Fruit fly (Drosophila melanogaster) whole organism, embryonic: ENCODE data around the gene CG13484.

Experiments used
- Aef1 ChIP-seq: fragments of 200-800 bp; sonication (Bioruptor generic); IDR thresholded peaks from 3 replicates; pipeline ENCODE4 v1.3.6; 2022; ENCODE audit warnings: missing biosample characterization, missing genetic modification characterization
- Atf-2 ChIP-seq: fragments of 200-800 bp; sonication (Bioruptor generic); optimal IDR thresholded peaks from 2 replicates; lab custom pipeline; 2016; ENCODE audit warnings: missing biosample characterization, missing genetic modification characterization
- CG10431 ChIP-seq: fragments of 200-800 bp; sonication (Bioruptor generic); optimal IDR thresholded peaks from 3 replicates; lab custom pipeline; 2018; ENCODE audit warnings: missing biosample characterization, mild to moderate bottlenecking, missing genetic modification characterization
- CG11723 ChIP-seq: fragments of 200-800 bp; sonication (Bioruptor generic); optimal IDR thresholded peaks from 2 replicates; lab custom pipeline; 2017; ENCODE audit warnings: missing biosample characterization, mild to moderate bottlenecking, missing genetic modification characterization
- CG13775 ChIP-seq: fragments of 200-800 bp; sonication (Bioruptor generic); optimal IDR thresholded peaks from 3 replicates; lab custom pipeline; 2017; ENCODE audit warnings: missing biosample characterization, mild to moderate bottlenecking, missing genetic modification characterization
- CG14441 ChIP-seq: fragments of 200-800 bp; sonication (Bioruptor generic); IDR thresholded peaks from 2 replicates; pipeline ENCODE4 v1.3.6; 2022; ENCODE audit warnings: missing biosample characterization, missing genetic modification characterization
- CG14667 ChIP-seq: fragments of 200-800 bp; sonication (Bioruptor generic); IDR thresholded peaks from 2 replicates; pipeline ENCODE4 v1.3.6; 2022; ENCODE audit warnings: missing biosample characterization, missing genetic modification characterization
- CG15514 ChIP-seq: fragments of 200-800 bp; sonication (Bioruptor generic); optimal IDR thresholded peaks from 3 replicates; lab custom pipeline; 2017; ENCODE audit warnings: missing biosample characterization, missing genetic modification characterization, mild to moderate bottlenecking, moderate library complexity, missing genetic modification reagents
- CG1602 ChIP-seq: fragments of 200-800 bp; sonication (Bioruptor generic); optimal IDR thresholded peaks from 3 replicates; lab custom pipeline; 2016; ENCODE audit warnings: missing biosample characterization, missing genetic modification characterization
- CG17802 ChIP-seq: fragments of 200-800 bp; sonication (Bioruptor generic); optimal IDR thresholded peaks from 2 replicates; lab custom pipeline; 2018; ENCODE audit warnings: missing biosample characterization, mild to moderate bottlenecking, missing genetic modification characterization, moderate library complexity
- CG17912 ChIP-seq: fragments of 200-800 bp; sonication (Bioruptor generic); optimal IDR thresholded peaks from 2 replicates; lab custom pipeline; 2018; ENCODE audit warnings: missing biosample characterization, mild to moderate bottlenecking, missing genetic modification characterization
- CG1832 ChIP-seq: fragments of 200-800 bp; sonication (Bioruptor generic); optimal IDR thresholded peaks from 2 replicates; lab custom pipeline; 2017; ENCODE audit warnings: missing biosample characterization, mild to moderate bottlenecking, missing genetic modification characterization, inconsistent platforms
- CG2202 ChIP-seq: fragments of 200-800 bp; sonication (Bioruptor generic); optimal IDR thresholded peaks from 2 replicates; lab custom pipeline; 2018; ENCODE audit warnings: missing biosample characterization, mild to moderate bottlenecking, missing genetic modification characterization
- CG32532 ChIP-seq: fragments of 200-800 bp; sonication (Bioruptor generic); IDR thresholded peaks from 2 replicates; pipeline ENCODE4 v1.3.6; 2022; ENCODE audit warnings: missing biosample characterization, missing genetic modification characterization
- CG3838 ChIP-seq: fragments of 200-800 bp; sonication (Bioruptor generic); optimal IDR thresholded peaks from 3 replicates; lab custom pipeline; 2016; ENCODE audit warnings: missing biosample characterization, missing genetic modification characterization
- CG5180 ChIP-seq: fragments of 200-800 bp; sonication (Bioruptor generic); optimal IDR thresholded peaks from 3 replicates; lab custom pipeline; 2017; ENCODE audit warnings: missing biosample characterization, missing genetic modification characterization, mild to moderate bottlenecking, moderate library complexity, missing genetic modification reagents
- CG6683 ChIP-seq: fragments of 200-800 bp; sonication (Bioruptor generic); optimal IDR thresholded peaks from 2 replicates; lab custom pipeline; 2017; ENCODE audit warnings: missing biosample characterization, mild to moderate bottlenecking, missing genetic modification characterization, missing genetic modification reagents
- CG6813 ChIP-seq: fragments of 200-800 bp; sonication (Bioruptor generic); optimal IDR thresholded peaks from 2 replicates; lab custom pipeline; 2017; ENCODE audit warnings: missing biosample characterization, missing genetic modification characterization, mild to moderate bottlenecking, moderate library complexity, missing genetic modification reagents
- CG6854 ChIP-seq: fragments of 200-800 bp; sonication (Bioruptor generic); optimal IDR thresholded peaks from 3 replicates; lab custom pipeline; 2017; ENCODE audit warnings: missing biosample characterization, mild to moderate bottlenecking, missing genetic modification characterization
- CG8944 ChIP-seq: fragments of 200-800 bp; sonication (Bioruptor generic); optimal IDR thresholded peaks from 3 replicates; lab custom pipeline; 2016; ENCODE audit warnings: missing biosample characterization, missing genetic modification characterization
- Elba2 ChIP-seq: fragments of 200-800 bp; sonication (Bioruptor generic); optimal IDR thresholded peaks from 3 replicates; lab custom pipeline; 2016; ENCODE audit warnings: missing biosample characterization, missing genetic modification characterization
- Fer2 ChIP-seq: fragments of 200-800 bp; sonication (Bioruptor generic); optimal IDR thresholded peaks from 2 replicates; lab custom pipeline; 2018; ENCODE audit warnings: missing biosample characterization, mild to moderate bottlenecking, missing genetic modification characterization, moderate library complexity
- Hsf ChIP-seq: fragments of 200-800 bp; sonication (Bioruptor generic); optimal IDR thresholded peaks from 3 replicates; lab custom pipeline; 2016; ENCODE audit warnings: missing biosample characterization, missing genetic modification characterization
- Rfx ChIP-seq: fragments of 200-800 bp; sonication (Bioruptor generic); IDR thresholded peaks from 2 replicates; pipeline ENCODE4 v1.3.6; 2022; ENCODE audit warnings: missing biosample characterization, missing genetic modification characterization
- Tbp ChIP-seq: fragments of >200 bp; optimal IDR thresholded peaks from 2 replicates; lab custom pipeline; 2018; ENCODE audit warnings: missing biosample characterization, missing genetic modification characterization
- ap ChIP-seq: fragments of 200-800 bp; sonication (Bioruptor generic); IDR thresholded peaks from 2 replicates; pipeline ENCODE4 v1.3.6; 2022; ENCODE audit warnings: missing biosample characterization, missing genetic modification characterization
- cwo ChIP-seq: fragments of 200-800 bp; sonication (Bioruptor generic); optimal IDR thresholded peaks from 3 replicates; lab custom pipeline; 2017; ENCODE audit warnings: missing biosample characterization, missing genetic modification characterization, mild to moderate bottlenecking, moderate library complexity, missing genetic modification reagents
- da ChIP-seq: fragments of 200-800 bp; sonication (Bioruptor generic); optimal IDR thresholded peaks from 2 replicates; lab custom pipeline; 2016; ENCODE audit warnings: missing biosample characterization, missing genetic modification characterization
- danr ChIP-seq: fragments of 200-800 bp; sonication (Bioruptor generic); IDR thresholded peaks from 2 replicates; pipeline ENCODE4 v1.3.6; 2022; ENCODE audit warnings: missing biosample characterization, missing genetic modification characterization
- exex ChIP-seq: fragments of 200-800 bp; sonication (Bioruptor generic); optimal IDR thresholded peaks from 4 replicates; lab custom pipeline; 2018; ENCODE audit warnings: missing biosample characterization, mild to moderate bottlenecking, missing genetic modification characterization, moderate library complexity
- ftz-f1 ChIP-seq: fragments of 200-800 bp; sonication (Bioruptor generic); optimal IDR thresholded peaks from 2 replicates; lab custom pipeline; 2016; ENCODE audit warnings: missing biosample characterization, missing genetic modification characterization
- gem ChIP-seq: fragments of 200-800 bp; sonication (Bioruptor generic); optimal IDR thresholded peaks from 2 replicates; lab custom pipeline; 2019; ENCODE audit warnings: missing biosample characterization, mild to moderate bottlenecking, missing genetic modification characterization, moderate library complexity
- gro ChIP-seq: fragments of 200-800 bp; sonication (Bioruptor generic); optimal IDR thresholded peaks from 2 replicates; lab custom pipeline; 2016; ENCODE audit warnings: missing biosample characterization, missing genetic modification characterization
- hb ChIP-seq: fragments of 200-800 bp; sonication (Bioruptor generic); IDR thresholded peaks from 3 replicates; pipeline ENCODE4 v1.3.6; 2022; ENCODE audit warnings: missing biosample characterization, missing genetic modification characterization; ENCODE audit not compliant: partially characterized antibody
- jumu ChIP-seq: fragments of 200-800 bp; sonication (Bioruptor generic); optimal IDR thresholded peaks from 3 replicates; lab custom pipeline; 2016; ENCODE audit warnings: missing biosample characterization, missing genetic modification characterization
- lbe ChIP-seq: fragments of 200-800 bp; sonication (Bioruptor generic); optimal IDR thresholded peaks from 2 replicates; lab custom pipeline; 2016; ENCODE audit warnings: missing biosample characterization, mild to moderate bottlenecking, missing genetic modification characterization
- nmo ChIP-seq: fragments of 200-800 bp; sonication (Bioruptor generic); optimal IDR thresholded peaks from 2 replicates; lab custom pipeline; 2018; ENCODE audit warnings: missing biosample characterization, mild to moderate bottlenecking, missing genetic modification characterization, moderate library complexity
- salm ChIP-seq: fragments of 200-800 bp; sonication (Bioruptor generic); optimal IDR thresholded peaks from 2 replicates; lab custom pipeline; 2018; ENCODE audit warnings: missing biosample characterization, mild to moderate bottlenecking, missing genetic modification characterization
- sc ChIP-seq, 3 experiments: fragments of >200 bp in 2 of 3; fragments of 200-800 bp in 1 of 3; sonication (Bioruptor generic) in 1 of 3; optimal IDR thresholded peaks; 2 replicates in 2 of 3; 3 replicates in 1 of 3; lab custom pipeline; 2017; ENCODE audit warnings: mild to moderate bottlenecking in 1 of 3, missing biosample characterization in 1 of 3, missing genetic modification characterization in 1 of 3, missing genetic modification reagents in 1 of 3
- sisA ChIP-seq: fragments of 200-800 bp; sonication (Bioruptor generic); IDR thresholded peaks from 2 replicates; pipeline ENCODE4 v1.3.6; 2022; ENCODE audit warnings: missing biosample characterization, missing genetic modification characterization
- slp2 ChIP-seq: fragments of 200-800 bp; sonication (Bioruptor generic); optimal IDR thresholded peaks from 2 replicates; lab custom pipeline; 2016; ENCODE audit warnings: missing biosample characterization, missing genetic modification characterization
- tgo ChIP-seq: fragments of 200-800 bp; sonication (Bioruptor generic); IDR thresholded peaks from 3 replicates; pipeline ENCODE4 v1.3.6; 2022; ENCODE audit warnings: missing biosample characterization, missing genetic modification characterization
- tio ChIP-seq: fragments of 200-800 bp; sonication (Bioruptor generic); optimal IDR thresholded peaks from 2 replicates; lab custom pipeline; 2017; ENCODE audit warnings: missing biosample characterization, missing genetic modification characterization, inconsistent platforms
- twi ChIP-seq: fragments of 200-800 bp; optimal IDR thresholded peaks from 2 replicates; lab custom pipeline; 2019; ENCODE audit warnings: missing biosample characterization, mild to moderate bottlenecking, missing genetic modification characterization, moderate library complexity
- unc-4 ChIP-seq: fragments of 200-800 bp; sonication (Bioruptor generic); IDR thresholded peaks from 2 replicates; pipeline ENCODE4 v1.3.6; 2022; ENCODE audit warnings: missing biosample characterization, missing genetic modification characterization; ENCODE audit not compliant: partially characterized antibody
- unpg ChIP-seq: fragments of 200-800 bp; sonication (Bioruptor generic); optimal IDR thresholded peaks from 3 replicates; lab custom pipeline; 2018; ENCODE audit warnings: missing biosample characterization, mild to moderate bottlenecking, missing genetic modification characterization, moderate library complexity
- wdn ChIP-seq: fragments of 200-800 bp; sonication (Bioruptor generic); IDR thresholded peaks from 2 replicates; pipeline ENCODE4 v1.3.6; 2022; ENCODE audit warnings: missing biosample characterization, missing genetic modification characterization
- z ChIP-seq: fragments of 200-800 bp; sonication (Bioruptor generic); IDR thresholded peaks from 3 replicates; pipeline ENCODE4 v1.3.6; 2022; ENCODE audit warnings: missing biosample characterization, missing genetic modification characterization

The CG13484 gene

dm6 chr3L:14053806-14054205 lies 927 bp upstream of the CG13484 start (continued):
- TF ChIP-seq ftz-f1 = no peak
- no peak for TF ChIP-seq danr (GFP tag; lab: Robert Waterston, UW)
- TF ChIP-seq Rfx (GFP tag; lab: Robert Waterston, UW) = peak; percentile 30; the same call in 1 of the 2 replicates
- no peak for TF ChIP-seq CG1832 (GFP tag; lab: Kevin White, UChicago)
- TF ChIP-seq ap (GFP tag; lab: Robert Waterston, UW) = 0 out of 2 replicates have a peak, but pooled peaks have one; percentile 18
- TF ChIP-seq unc-4 = no peak
- no peak for TF ChIP-seq unpg (GFP tag; lab: Kevin White, UChicago)
- TF ChIP-seq CG32532 (GFP tag; lab: Robert Waterston, UW) = 0 out of 2 replicates have a peak, but pooled peaks have one; percentile 10

dm6 chr3L:14050944-14051548 lies 1.8 kb downstream of the CG13484 start, which contains the start of gene CG6833:
TSS of gene CG6833 (plus strand) at chr3L:14051206.
- TF ChIP-seq Hsf (GFP tag; lab: Kevin White, UChicago) (peak; percentile 79), gro (GFP tag; lab: Kevin White, UChicago) (peak; percentile 77), twi (tag; lab: Kevin White, UChicago) (no peak), CG6854 (no peak), CG17802 (tag; lab: Kevin White, UChicago) (peak; percentile 61), CG14667 (peak; percentile 57), CG10431 (no peak), CG14441 (GFP tag; lab: Robert Waterston, UW) (peak; percentile 84), unpg (GFP tag; lab: Kevin White, UChicago) (peak; percentile 45), wdn (GFP tag; lab: Robert Waterston, UW) (peak; percentile 53; the same call in 1 of the 2 replicates), exex (no peak), Atf-2 (GFP tag; lab: Kevin White, UChicago) (peak; percentile 76), Fer2 (peak; percentile 5), gem (tag; lab: Kevin White, UChicago) (peak; percentile 64), nmo (peak; percentile 47), CG5180 (GFP tag; lab: Kevin White, UChicago) (no peak), CG17912 (peak; percentile 25), tio (GFP tag; lab: Kevin White, UChicago) (no peak), CG8944 (GFP tag; lab: Kevin White, UChicago) (peak; percentile 78), CG2202 (tag; lab: Kevin White, UChicago) (no peak), salm (tag; lab: Kevin White, UChicago) (no peak), CG15514 (peak; percentile 69), Tbp (no peak), CG1602 (GFP tag; lab: Kevin White, UChicago) (peak; percentile 57), CG11723 (no peak), Aef1 (GFP tag; lab: Robert Waterston, UW) (peak; percentile 76), hb (GFP tag; lab: Robert Waterston, UW) (no peak), CG3838 (no peak), cwo (GFP tag; lab: Kevin White, UChicago) (peak; percentile 11), ftz-f1 (no peak), jumu (GFP tag; lab: Kevin White, UChicago) (peak; percentile 70), CG13775 (GFP tag; lab: Kevin White, UChicago) (peak; percentile 59), da (GFP tag; lab: Kevin White, UChicago) (peak; percentile 6), CG6813 (peak; percentile 45), z (no peak), Elba2 (GFP tag; lab: Kevin White, UChicago) (peak; percentile 3), tgo (GFP tag; lab: Robert Waterston, UW) (peak; percentile 72), lbe (GFP tag; lab: Kevin White, UChicago) (no peak), sc (optimal IDR thresholded peaks at IDR 0.05; lab: Kevin White, UChicago) (no peak), sc (GFP tag; optimal IDR thresholded peaks at IDR 0.05; lab: Kevin White, UChicago) (no peak), sisA (peak; percentile 86), slp2 (GFP tag; lab: Kevin White, UChicago) (peak; percentile 54), CG6683 (GFP tag; lab: Kevin White, UChicago) (no peak)
